Worm (Caenorhabditis elegans): ENCODE data around the gene spp-9.
A peak's percentile ranks its signal among the peaks of the same experiment; 100 is the strongest.

Gene spp-9

ce11 chrX:11469600-11469999, 18.0 kb upstream of the spp-9 start (continued):
- TF ChIP-seq F26F4.8 (GFP tag; conservative IDR thresholded peaks at IDR 0.05) (no peak), mdl-1 (tag; optimal IDR thresholded peaks at IDR 0.05) (peak in 1 of 2 experiments; percentile 80), lin-1 (GFP tag; IDR thresholded peaks at IDR 0.05) (no peak), daf-16 (GFP tag; optimal IDR thresholded peaks at IDR 0.05) (peak in 1 of 2 experiments; percentile 33), daf-16 (tag; optimal IDR thresholded peaks at IDR 0.05) (peak; percentile 80), nhr-28 (tag; optimal IDR thresholded peaks at IDR 0.05) (peak; percentile 67), mxl-2 (GFP tag; conservative IDR thresholded peaks at IDR 0.05) (no peak), F49E8.2 (tag; optimal IDR thresholded peaks at IDR 0.05; ENCODE audit: borderline replicate concordance) (no peak), zfp-3 (GFP tag; conservative IDR thresholded peaks at IDR 0.05) (no peak), nhr-25 (tag; optimal IDR thresholded peaks at IDR 0.05; ENCODE audit: borderline replicate concordance, insufficient read depth) (no peak), tra-1 (GFP tag; IDR thresholded peaks at IDR 0.05) (no peak), snpc-4 (tag; optimal IDR thresholded peaks at IDR 0.05) (no peak), lin-13 (GFP tag; optimal IDR thresholded peaks at IDR 0.05) (no peak), cey-2 (tag; optimal IDR thresholded peaks at IDR 0.05; ENCODE audit: borderline replicate concordance, insufficient read depth) (no peak), D1046.2 (GFP tag; IDR thresholded peaks at IDR 0.05) (no peak), nhr-76 (tag; optimal IDR thresholded peaks at IDR 0.05) (no peak), mdt-29 (GFP tag; IDR thresholded peaks at IDR 0.05) (no peak), daf-12 (tag; optimal IDR thresholded peaks at IDR 0.05) (no peak), aha-1 (tag) (peak; percentile 95), daf-19 (GFP tag; conservative IDR thresholded peaks at IDR 0.05) (no peak), mes-2 (tag; optimal IDR thresholded peaks at IDR 0.05; ENCODE audit: poor library complexity, severe bottlenecking) (peak; percentile 16), nhr-42 (GFP tag; IDR thresholded peaks at IDR 0.05) (no peak), madf-9 (GFP tag; conservative IDR thresholded peaks at IDR 0.05) (no peak), ZK337.2 (GFP tag; IDR thresholded peaks at IDR 0.05) (no peak), nhr-111 (GFP tag; optimal IDR thresholded peaks at IDR 0.05) (no peak), zip-11 (GFP tag; IDR thresholded peaks at IDR 0.05) (no peak)

DNA sequence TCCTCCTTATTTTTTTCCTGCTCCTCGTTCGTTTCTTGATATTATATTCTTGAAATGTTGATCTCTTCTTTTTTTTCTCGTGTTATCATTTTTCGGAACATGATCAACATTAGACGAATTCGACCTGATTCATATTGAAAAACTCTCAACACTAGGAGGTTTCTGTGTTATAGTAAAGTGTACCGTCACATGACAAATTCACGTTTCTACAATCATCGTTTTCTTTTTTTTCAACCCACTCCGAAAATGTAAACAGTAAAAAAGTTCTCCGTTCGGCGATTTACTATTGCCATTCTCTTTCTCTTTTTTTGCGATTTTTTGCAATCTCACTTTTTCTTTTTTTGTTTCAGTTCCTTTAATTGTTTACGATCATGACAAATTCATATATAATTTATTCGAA, 16.2 kb upstream of the spp-9 start:
- no peak for TF ChIP-seq nhr-237 (tag; optimal IDR thresholded peaks at IDR 0.05)
- peak; percentile 43 for TF ChIP-seq hlh-30 (tag; optimal IDR thresholded peaks at IDR 0.05; ENCODE audit: insufficient read depth)
- TF ChIP-seq madf-9 (GFP tag; conservative IDR thresholded peaks at IDR 0.05): no peak
- no peak for TF ChIP-seq pha-4 (GFP tag; IDR thresholded peaks at IDR 0.05)
- TF ChIP-seq pha-4 (tag; optimal IDR thresholded peaks at IDR 0.05): peak; percentile 10
- no peak for TF ChIP-seq nhr-48 (tag; optimal IDR thresholded peaks at IDR 0.05)
- TF ChIP-seq dve-1 (tag; optimal IDR thresholded peaks at IDR 0.05; ENCODE audit: insufficient read depth): peak; percentile 9

DNA sequence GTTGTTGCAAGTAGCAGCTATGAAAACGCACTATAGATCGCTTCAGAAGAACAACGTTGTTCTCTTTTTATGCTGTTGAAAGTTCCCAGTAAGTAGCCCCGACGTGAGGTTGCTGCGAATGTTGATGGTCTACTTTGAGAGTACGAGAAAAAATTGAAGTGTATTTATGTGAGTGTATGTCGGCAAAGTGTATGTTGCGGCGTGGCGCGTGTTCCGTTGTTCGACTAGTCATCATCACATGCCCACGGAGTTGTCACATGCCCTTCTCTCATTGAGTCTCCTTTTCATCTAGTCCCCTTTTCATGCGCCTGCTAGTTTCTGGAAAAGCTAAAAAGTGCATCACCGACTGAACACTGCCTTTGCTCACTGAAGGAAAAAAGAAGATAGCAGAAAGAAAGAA, 15.7 kb upstream of the spp-9 start:
- TF ChIP-seq saeg-2 (GFP tag; IDR thresholded peaks at IDR 0.05) (0 out of 2 replicates have a peak, but pooled peaks have one; percentile 60), zip-11 (GFP tag; IDR thresholded peaks at IDR 0.05) (no peak), dmd-8 (GFP tag; IDR thresholded peaks at IDR 0.05) (no peak), mep-1 (tag; optimal IDR thresholded peaks at IDR 0.05) (peak; percentile 89), lsy-2 (tag; optimal IDR thresholded peaks at IDR 0.05) (peak; percentile 72 to 81), T20F7.1 (GFP tag; optimal IDR thresholded peaks at IDR 0.05) (no peak), ceh-20 (GFP tag; IDR thresholded peaks at IDR 0.05) (peak; percentile 77), spr-1 (tag; optimal IDR thresholded peaks at IDR 0.05) (no peak), ZK337.2 (GFP tag; IDR thresholded peaks at IDR 0.05) (no peak), lin-15B (tag; optimal IDR thresholded peaks at IDR 0.05) (no peak), daf-8 (GFP tag; IDR thresholded peaks at IDR 0.05) (no peak), tra-1 (GFP tag; IDR thresholded peaks at IDR 0.05) (peak; percentile 66; the same call in 1 of the 2 replicates), dmd-9 (GFP tag; IDR thresholded peaks at IDR 0.05) (0 out of 2 replicates have a peak, but pooled peaks have one; percentile 43), zag-1 (tag; optimal IDR thresholded peaks at IDR 0.05) (no peak), nhr-11 (tag; optimal IDR thresholded peaks at IDR 0.05) (peak; percentile 94), F10B5.3 (tag; optimal IDR thresholded peaks at IDR 0.05) (no peak), dve-1 (tag; optimal IDR thresholded peaks at IDR 0.05; ENCODE audit: insufficient read depth) (peak; percentile 67), hlh-11 (tag; optimal IDR thresholded peaks at IDR 0.05) (peak; percentile 89), daf-16 (GFP tag; optimal IDR thresholded peaks at IDR 0.05) (no peak), daf-16 (tag; optimal IDR thresholded peaks at IDR 0.05) (no peak), dmd-6 (GFP tag; IDR thresholded peaks at IDR 0.05) (peak; percentile 76), ceh-62 (tag; optimal IDR thresholded peaks at IDR 0.05) (no peak), lin-1 (GFP tag; IDR thresholded peaks at IDR 0.05) (0 out of 2 replicates have a peak, but pooled peaks have one; percentile 48)

All from whole organism, L4 larva.